Worm (Caenorhabditis elegans) whole organism, L2 larva: ENCODE measurements around the gene rcq-5.

ENCODE experiments used
- Y55F3AM.14 ChIP-seq: fragments of 200-800 bp; sonication (Bioruptor generic); optimal IDR thresholded peaks from 2 replicates; lab custom pipeline; 2018; ENCODE audit warnings: mild to moderate bottlenecking, missing genetic modification characterization, missing compliant biosample characterization
- alr-1 ChIP-seq: fragments of 150-350 bp; optimal IDR thresholded peaks from 2 replicates; lab custom pipeline; 2014; ENCODE audit warnings: missing biosample characterization, missing genetic modification characterization
- ceh-82 ChIP-seq: fragments of 150-350 bp; optimal IDR thresholded peaks from 2 replicates; lab custom pipeline; 2014; ENCODE audit warnings: missing biosample characterization, missing genetic modification characterization
- unc-39 ChIP-seq: fragments of 150-350 bp; optimal IDR thresholded peaks from 2 replicates; lab custom pipeline; 2014; ENCODE audit warnings: missing biosample characterization, missing genetic modification characterization

ce11 chrIII:4010987-4011386, 46.8 kb downstream of the rcq-5 start:
- TF ChIP-seq alr-1 (tag; lab: Kevin White, UChicago): no peak
- TF ChIP-seq ceh-82 (tag; lab: Kevin White, UChicago): no peak
- TF ChIP-seq Y55F3AM.14 (GFP tag; lab: Kevin White, UChicago): no peak
- TF ChIP-seq unc-39 (tag; lab: Kevin White, UChicago): no peak
